In the genomic region with DNA sequence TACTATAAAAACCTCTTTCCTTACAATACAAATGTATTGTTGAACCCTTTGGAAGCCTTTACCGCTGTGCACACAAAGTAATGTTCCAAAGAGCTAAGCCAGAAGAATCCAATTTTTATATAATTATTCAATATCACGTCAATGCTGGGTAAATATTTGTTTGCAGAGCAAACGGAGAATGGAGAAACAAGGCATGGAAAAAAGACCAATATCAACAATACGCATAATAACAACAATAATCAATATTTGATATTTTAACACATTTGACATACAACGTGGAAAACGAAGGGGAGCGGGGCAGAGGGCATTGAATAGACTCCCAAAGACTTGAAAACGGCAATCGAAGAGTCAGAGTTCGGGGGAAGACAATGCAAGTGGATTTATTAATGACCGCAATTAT, we compare ENCODE assay signal across 1 fruit fly cellular context.
TF ChIP-seq lines count a peak whose summit lies in the region.

No protein-coding gene starts in this region.

TF ChIP-seq in whole organism, embryonic, 481 proteins besides CTCF, POLR2A, EP300 and RAD21 (continued from another document and continues in another):
- TF ChIP-seq gcm (GFP tag; optimal IDR thresholded peaks at IDR 0.05; lab: Kevin White, UChicago) = peak; percentile 65
- TF ChIP-seq CG7839 (tag; optimal IDR thresholded peaks at IDR 0.05; lab: Kevin White, UChicago) = peak; percentile 63
- no peak for TF ChIP-seq MBD-R2 (GFP tag; IDR thresholded peaks at IDR 0.05; lab: Robert Waterston, UW)
- peak; percentile 70 for TF ChIP-seq CoRest (tag; optimal IDR thresholded peaks at IDR 0.05; lab: Kevin White, UChicago)
- TF ChIP-seq ranshi (GFP tag; IDR thresholded peaks at IDR 0.05; lab: Robert Waterston, UW) = peak; percentile 50; the same call in 1 of the 2 replicates
- TF ChIP-seq mld (GFP tag; IDR thresholded peaks at IDR 0.05; lab: Robert Waterston, UW; ENCODE audit: partially characterized antibody) = no peak
- peak; percentile 84 for TF ChIP-seq sens (GFP tag; lab: Kevin White, UChicago)
- peak; percentile 28; the same call in 1 of the 3 replicates for TF ChIP-seq dysf (GFP tag; IDR thresholded peaks at IDR 0.05; lab: Robert Waterston, UW)
- no peak for TF ChIP-seq pb (GFP tag; optimal IDR thresholded peaks at IDR 0.05; lab: Kevin White, UChicago)
- TF ChIP-seq CG2712 (tag; optimal IDR thresholded peaks at IDR 0.05; lab: Kevin White, UChicago) = peak; percentile 53
- TF ChIP-seq Fer3 (tag; optimal IDR thresholded peaks at IDR 0.05; lab: Kevin White, UChicago) = peak; percentile 58
- no peak for TF ChIP-seq prd (optimal IDR thresholded peaks at IDR 0.05; lab: Kevin White, UChicago)
- no peak for TF ChIP-seq prd (GFP tag; IDR thresholded peaks at IDR 0.05; lab: Robert Waterston, UW)
- peak; percentile 22 for TF ChIP-seq fu2 (GFP tag; optimal IDR thresholded peaks at IDR 0.05; lab: Kevin White, UChicago)
- TF ChIP-seq slp2 (GFP tag; optimal IDR thresholded peaks at IDR 0.05; lab: Kevin White, UChicago) = no peak
- TF ChIP-seq CG4707 (GFP tag; optimal IDR thresholded peaks at IDR 0.05; lab: Kevin White, UChicago) = peak; percentile 80
- TF ChIP-seq Bgb (GFP tag; IDR thresholded peaks at IDR 0.05; lab: Robert Waterston, UW; ENCODE audit: partially characterized antibody) = no peak
- no peak for TF ChIP-seq gfzf (GFP tag; optimal IDR thresholded peaks at IDR 0.05; lab: Kevin White, UChicago)
- peak; percentile 22 for TF ChIP-seq CG7928 (GFP tag; optimal IDR thresholded peaks at IDR 0.05; lab: Kevin White, UChicago)
- TF ChIP-seq CG14710 (tag; optimal IDR thresholded peaks at IDR 0.05; lab: Kevin White, UChicago) = peak; percentile 72
- peak; percentile 90 for TF ChIP-seq wek (GFP tag; optimal IDR thresholded peaks at IDR 0.05; lab: Kevin White, UChicago)
- peak; percentile 81 for TF ChIP-seq CG17912 (GFP tag; optimal IDR thresholded peaks at IDR 0.05; lab: Kevin White, UChicago)
- 0 out of 2 replicates have a peak, but pooled peaks have one; percentile 11 for TF ChIP-seq bowl (GFP tag; IDR thresholded peaks at IDR 0.05; lab: Robert Waterston, UW)
- peak; percentile 73 for TF ChIP-seq dmrt11E (tag; optimal IDR thresholded peaks at IDR 0.05; lab: Kevin White, UChicago)
- no peak for TF ChIP-seq CG4404 (GFP tag; IDR thresholded peaks at IDR 0.05; lab: Robert Waterston, UW)
- no peak for TF ChIP-seq CG5953 (GFP tag; IDR thresholded peaks at IDR 0.05; lab: Robert Waterston, UW)
- peak; percentile 36 for TF ChIP-seq CG4360 (GFP tag; IDR thresholded peaks at IDR 0.05; lab: Robert Waterston, UW)
- peak; percentile 77 for TF ChIP-seq fd102C (GFP tag; optimal IDR thresholded peaks at IDR 0.05; lab: Kevin White, UChicago)
- TF ChIP-seq Med (GFP tag; lab: Kevin White, UChicago) = peak; percentile 86
- TF ChIP-seq B-H2 (GFP tag; optimal IDR thresholded peaks at IDR 0.05; lab: Kevin White, UChicago) = peak; percentile 58
- peak; percentile 52 for TF ChIP-seq bcd (GFP tag; optimal IDR thresholded peaks at IDR 0.05; lab: Kevin White, UChicago)
- TF ChIP-seq exex (tag; optimal IDR thresholded peaks at IDR 0.05; lab: Kevin White, UChicago) = no peak
- TF ChIP-seq CG17359 (tag; optimal IDR thresholded peaks at IDR 0.05; lab: Kevin White, UChicago) = peak; percentile 75
- peak; percentile 45 for TF ChIP-seq CG11398 (GFP tag; optimal IDR thresholded peaks at IDR 0.05; lab: Kevin White, UChicago)
- no peak for TF ChIP-seq CG9215 (GFP tag; IDR thresholded peaks at IDR 0.05; lab: Robert Waterston, UW)
- peak; percentile 51 for TF ChIP-seq CG17328 (GFP tag; IDR thresholded peaks at IDR 0.05; lab: Robert Waterston, UW)
- no peak for TF ChIP-seq CG10366 (GFP tag; IDR thresholded peaks at IDR 0.05; lab: Robert Waterston, UW)
- TF ChIP-seq CG1233 (GFP tag; optimal IDR thresholded peaks at IDR 0.05; lab: Kevin White, UChicago) = peak; percentile 52
- TF ChIP-seq Xbp1 (GFP tag; optimal IDR thresholded peaks at IDR 0.05; lab: Kevin White, UChicago) = no peak
- TF ChIP-seq Rx (GFP tag; IDR thresholded peaks at IDR 0.05; lab: Robert Waterston, UW) = no peak
- peak; percentile 47; the same call in 1 of the 2 replicates for TF ChIP-seq CG1024 (GFP tag; IDR thresholded peaks at IDR 0.05; lab: Robert Waterston, UW)
- peak; percentile 79 for TF ChIP-seq ATbp (GFP tag; optimal IDR thresholded peaks at IDR 0.05; lab: Kevin White, UChicago)
- peak; percentile 91 for TF ChIP-seq CG12659 (GFP tag; optimal IDR thresholded peaks at IDR 0.05; lab: Kevin White, UChicago)
- TF ChIP-seq dpn (GFP tag; optimal IDR thresholded peaks at IDR 0.05; lab: Kevin White, UChicago) = peak in 1 of 2 experiments; percentile 44
- no peak for TF ChIP-seq D (optimal IDR thresholded peaks at IDR 0.05; lab: Kevin White, UChicago)
- TF ChIP-seq D (GFP tag; optimal IDR thresholded peaks at IDR 0.05; lab: Kevin White, UChicago) = peak; percentile 91
- TF ChIP-seq CG18764 (GFP tag; optimal IDR thresholded peaks at IDR 0.05; lab: Kevin White, UChicago) = no peak
- TF ChIP-seq CG1603 (tag; optimal IDR thresholded peaks at IDR 0.05; lab: Kevin White, UChicago) = peak; percentile 36
- peak; percentile 63 for TF ChIP-seq Meics (GFP tag; optimal IDR thresholded peaks at IDR 0.05; lab: Kevin White, UChicago)
- peak; percentile 44 for TF ChIP-seq twi (tag; optimal IDR thresholded peaks at IDR 0.05; lab: Kevin White, UChicago)
- peak in 1 of 2 experiments; percentile 33 for TF ChIP-seq insv (GFP tag; optimal IDR thresholded peaks at IDR 0.05; lab: Kevin White, UChicago)
- TF ChIP-seq Lpt (GFP tag; optimal IDR thresholded peaks at IDR 0.05; lab: Kevin White, UChicago) = no peak
- TF ChIP-seq CG6654 (GFP tag; optimal IDR thresholded peaks at IDR 0.05; lab: Kevin White, UChicago) = peak; percentile 4
- peak; percentile 47 for TF ChIP-seq Sox102F (GFP tag; optimal IDR thresholded peaks at IDR 0.05; lab: Kevin White, UChicago)
- TF ChIP-seq CG6683 (GFP tag; optimal IDR thresholded peaks at IDR 0.05; lab: Kevin White, UChicago) = peak; percentile 54
- no peak for TF ChIP-seq ro (GFP tag; IDR thresholded peaks at IDR 0.05; lab: Robert Waterston, UW)
- peak; percentile 78 for TF ChIP-seq CG3281 (GFP tag; optimal IDR thresholded peaks at IDR 0.05; lab: Kevin White, UChicago)
- TF ChIP-seq Blimp-1 (GFP tag; optimal IDR thresholded peaks at IDR 0.05; lab: Kevin White, UChicago) = peak; percentile 72
- TF ChIP-seq oc (tag; optimal IDR thresholded peaks at IDR 0.05; lab: Kevin White, UChicago) = peak; percentile 66
- 0 out of 3 replicates have a peak, but pooled peaks have one; percentile 20 for TF ChIP-seq Dbx (GFP tag; IDR thresholded peaks at IDR 0.05; lab: Robert Waterston, UW)
- TF ChIP-seq CG13775 (GFP tag; optimal IDR thresholded peaks at IDR 0.05; lab: Kevin White, UChicago) = peak; percentile 64
- peak; percentile 3 for TF ChIP-seq cwo (GFP tag; optimal IDR thresholded peaks at IDR 0.05; lab: Kevin White, UChicago)
- TF ChIP-seq CG10543 (GFP tag; optimal IDR thresholded peaks at IDR 0.05; lab: Kevin White, UChicago) = peak; percentile 67
- no peak for TF ChIP-seq tll (GFP tag; optimal IDR thresholded peaks at IDR 0.05; lab: Kevin White, UChicago)
- no peak for TF ChIP-seq dati (GFP tag; IDR thresholded peaks at IDR 0.05; lab: Robert Waterston, UW)
- peak; percentile 59 for TF ChIP-seq YL-1 (GFP tag; optimal IDR thresholded peaks at IDR 0.05; lab: Kevin White, UChicago)
- peak; percentile 46 for TF ChIP-seq kah (GFP tag; optimal IDR thresholded peaks at IDR 0.05; lab: Kevin White, UChicago)
- peak; percentile 35; the same call in 1 of the 2 replicates for TF ChIP-seq H2.0 (GFP tag; IDR thresholded peaks at IDR 0.05; lab: Robert Waterston, UW)
- TF ChIP-seq Chrac-16 (GFP tag; optimal IDR thresholded peaks at IDR 0.05; lab: Kevin White, UChicago) = no peak
- peak; percentile 56 for TF ChIP-seq Nf-YB (GFP tag; optimal IDR thresholded peaks at IDR 0.05; lab: Kevin White, UChicago)
- no peak for TF ChIP-seq Dad (GFP tag; optimal IDR thresholded peaks at IDR 0.05; lab: Kevin White, UChicago)
- no peak for TF ChIP-seq CG13624 (GFP tag; optimal IDR thresholded peaks at IDR 0.05; lab: Kevin White, UChicago)
- peak; percentile 5 for TF ChIP-seq nmo (GFP tag; optimal IDR thresholded peaks at IDR 0.05; lab: Kevin White, UChicago)
- TF ChIP-seq chn (GFP tag; optimal IDR thresholded peaks at IDR 0.05; lab: Kevin White, UChicago) = no peak
- TF ChIP-seq odd (GFP tag; optimal IDR thresholded peaks at IDR 0.05; lab: Kevin White, UChicago) = peak; percentile 73
- peak; percentile 6 for TF ChIP-seq bigmax (GFP tag; optimal IDR thresholded peaks at IDR 0.05; lab: Kevin White, UChicago)
- TF ChIP-seq CG17802 (tag; optimal IDR thresholded peaks at IDR 0.05; lab: Kevin White, UChicago) = no peak
- peak; percentile 3 for TF ChIP-seq Mes4 (GFP tag; optimal IDR thresholded peaks at IDR 0.05; lab: Kevin White, UChicago)
- peak; percentile 61 for TF ChIP-seq Hsf (GFP tag; optimal IDR thresholded peaks at IDR 0.05; lab: Kevin White, UChicago)
- TF ChIP-seq CG7745 (tag; optimal IDR thresholded peaks at IDR 0.05; lab: Kevin White, UChicago) = peak; percentile 52
- no peak for TF ChIP-seq Scr (GFP tag; IDR thresholded peaks at IDR 0.05; lab: Robert Waterston, UW; ENCODE audit: partially characterized antibody)
- no peak for TF ChIP-seq sc (optimal IDR thresholded peaks at IDR 0.05; lab: Kevin White, UChicago)
- peak; percentile 37 for TF ChIP-seq sc (GFP tag; optimal IDR thresholded peaks at IDR 0.05; lab: Kevin White, UChicago)
- peak; percentile 5 for TF ChIP-seq CG1647 (GFP tag; optimal IDR thresholded peaks at IDR 0.05; lab: Kevin White, UChicago)
- TF ChIP-seq danr (GFP tag; IDR thresholded peaks at IDR 0.05; lab: Robert Waterston, UW) = peak; percentile 27; the same call in 1 of the 2 replicates
- TF ChIP-seq CG17385 (GFP tag; optimal IDR thresholded peaks at IDR 0.05; lab: Kevin White, UChicago) = peak; percentile 87
- peak; percentile 49 for TF ChIP-seq CG4328 (GFP tag; optimal IDR thresholded peaks at IDR 0.05; lab: Kevin White, UChicago)
- TF ChIP-seq org-1 (GFP tag; optimal IDR thresholded peaks at IDR 0.05; lab: Kevin White, UChicago) = peak; percentile 15
- no peak for TF ChIP-seq CG4282 (GFP tag; optimal IDR thresholded peaks at IDR 0.05; lab: Kevin White, UChicago)
- TF ChIP-seq luna (GFP tag; optimal IDR thresholded peaks at IDR 0.05; lab: Kevin White, UChicago) = no peak
- 0 out of 2 replicates have a peak, but pooled peaks have one; percentile 17 for TF ChIP-seq ap (GFP tag; IDR thresholded peaks at IDR 0.05; lab: Robert Waterston, UW)
- TF ChIP-seq abd-A (tag; optimal IDR thresholded peaks at IDR 0.05; lab: Kevin White, UChicago) = no peak
- TF ChIP-seq Fer2 (tag; optimal IDR thresholded peaks at IDR 0.05; lab: Kevin White, UChicago) = peak; percentile 21
- TF ChIP-seq CG1529 (GFP tag; optimal IDR thresholded peaks at IDR 0.05; lab: Kevin White, UChicago) = peak; percentile 89
- TF ChIP-seq lola (GFP tag; optimal IDR thresholded peaks at IDR 0.05; lab: Kevin White, UChicago) = peak in 1 of 3 experiments; percentile 65
- no peak for TF ChIP-seq CG34422 (GFP tag; IDR thresholded peaks at IDR 0.05; lab: Robert Waterston, UW)
- TF ChIP-seq CG13123 (GFP tag; optimal IDR thresholded peaks at IDR 0.05; lab: Kevin White, UChicago) = peak; percentile 7
- TF ChIP-seq ci (GFP tag; IDR thresholded peaks at IDR 0.05; lab: Robert Waterston, UW) = peak; percentile 86
- peak; percentile 63 for TF ChIP-seq CG9727 (GFP tag; optimal IDR thresholded peaks at IDR 0.05; lab: Kevin White, UChicago)
- TF ChIP-seq MTF-1 (GFP tag; optimal IDR thresholded peaks at IDR 0.05; lab: Kevin White, UChicago; ENCODE audit: borderline replicate concordance) = peak; percentile 88
- peak; percentile 82 for TF ChIP-seq grau (tag; optimal IDR thresholded peaks at IDR 0.05; lab: Kevin White, UChicago)
- no peak for TF ChIP-seq Mrtf (GFP tag; IDR thresholded peaks at IDR 0.05; lab: Robert Waterston, UW)
- no peak for TF ChIP-seq aop (GFP tag; IDR thresholded peaks at IDR 0.05; lab: Robert Waterston, UW)
- peak; percentile 82 for TF ChIP-seq CG15696 (tag; optimal IDR thresholded peaks at IDR 0.05; lab: Kevin White, UChicago)
- peak; percentile 54 for TF ChIP-seq CG7556 (GFP tag; optimal IDR thresholded peaks at IDR 0.05; lab: Kevin White, UChicago)
- TF ChIP-seq CG15514 (GFP tag; optimal IDR thresholded peaks at IDR 0.05; lab: Kevin White, UChicago) = peak; percentile 71
- TF ChIP-seq run (tag; optimal IDR thresholded peaks at IDR 0.05; lab: Kevin White, UChicago) = peak; percentile 44
- peak; percentile 46 for TF ChIP-seq tup (GFP tag; optimal IDR thresholded peaks at IDR 0.05; lab: Kevin White, UChicago)
- TF ChIP-seq seq (GFP tag; IDR thresholded peaks at IDR 0.05; lab: Robert Waterston, UW) = peak; percentile 60; the same call in 1 of the 2 replicates
- TF ChIP-seq CG2120 (GFP tag; optimal IDR thresholded peaks at IDR 0.05; lab: Kevin White, UChicago) = peak; percentile 52
- TF ChIP-seq CG14050 (GFP tag; IDR thresholded peaks at IDR 0.05; lab: Robert Waterston, UW) = no peak
- peak; percentile 45; the same call in 1 of the 2 replicates for TF ChIP-seq sim (GFP tag; IDR thresholded peaks at IDR 0.05; lab: Robert Waterston, UW)
- TF ChIP-seq Adf1 (GFP tag; IDR thresholded peaks at IDR 0.05; lab: Robert Waterston, UW) = peak; percentile 28; the same call in 1 of the 2 replicates
- peak; percentile 29 for TF ChIP-seq tio (GFP tag; optimal IDR thresholded peaks at IDR 0.05; lab: Kevin White, UChicago)
- TF ChIP-seq NC2α (GFP tag; optimal IDR thresholded peaks at IDR 0.05; lab: Kevin White, UChicago) = peak; percentile 32
- TF ChIP-seq mam (GFP tag; optimal IDR thresholded peaks at IDR 0.05; lab: Kevin White, UChicago) = no peak
- TF ChIP-seq Doc2 (GFP tag; IDR thresholded peaks at IDR 0.05; lab: Robert Waterston, UW) = no peak
- TF ChIP-seq Poxn (GFP tag; IDR thresholded peaks at IDR 0.05; lab: Robert Waterston, UW) = no peak
- no peak for TF ChIP-seq inv (GFP tag; IDR thresholded peaks at IDR 0.05; lab: Robert Waterston, UW; ENCODE audit: partially characterized antibody)
- TF ChIP-seq CG18619 (GFP tag; optimal IDR thresholded peaks at IDR 0.05; lab: Kevin White, UChicago) = peak; percentile 91
- TF ChIP-seq CG17612 (GFP tag; IDR thresholded peaks at IDR 0.05; lab: Robert Waterston, UW) = no peak
- peak; percentile 37 for TF ChIP-seq CG2116 (GFP tag; optimal IDR thresholded peaks at IDR 0.05; lab: Kevin White, UChicago)
- peak; percentile 30 for TF ChIP-seq Nf-YC (tag; optimal IDR thresholded peaks at IDR 0.05; lab: Kevin White, UChicago)
- no peak for TF ChIP-seq ab (GFP tag; optimal IDR thresholded peaks at IDR 0.05; lab: Kevin White, UChicago)
- no peak for TF ChIP-seq disco-r (GFP tag; optimal IDR thresholded peaks at IDR 0.05; lab: Kevin White, UChicago)
- TF ChIP-seq nau (GFP tag; optimal IDR thresholded peaks at IDR 0.05; lab: Kevin White, UChicago) = peak; percentile 76
- TF ChIP-seq unpg (GFP tag; optimal IDR thresholded peaks at IDR 0.05; lab: Kevin White, UChicago) = peak; percentile 87
